Fruit fly (Drosophila melanogaster) whole organism: Measurements from ENCODE around the gene CG13258.

Source experiments
- CG8478 ChIP-seq: fragments of >200 bp; optimal IDR thresholded peaks from 2 replicates; lab custom pipeline; 2018; ENCODE audit warnings: inconsistent platforms
- Dll ChIP-seq: fragments of >200 bp; optimal IDR thresholded peaks from 2 replicates; lab custom pipeline; 2017
- pan ChIP-seq: fragments of >200 bp; optimal IDR thresholded peaks from 2 replicates; lab custom pipeline; 2017
- psq ChIP-seq: fragments of >200 bp; optimal IDR thresholded peaks from 2 replicates; lab custom pipeline; 2017
- usp ChIP-seq: fragments of >200 bp; optimal IDR thresholded peaks from 2 replicates; lab custom pipeline; 2017; ENCODE audit warnings: missing biosample characterization, missing genetic modification characterization, mixed read lengths

- TF ChIP-seq usp (GFP tag; lab: Kevin White, UChicago): no peak
- no peak for TF ChIP-seq pan (lab: Kevin White, UChicago)
- no peak for TF ChIP-seq CG8478 (lab: Kevin White, UChicago)
- TF ChIP-seq psq (lab: Kevin White, UChicago): no peak
- no peak for TF ChIP-seq Dll (lab: Kevin White, UChicago)
Measured at dm6 chr2L:16268869-16269231, 24.0 kb downstream of the CG13258 start.
